Fruit fly (Drosophila melanogaster) whole organism, embryonic: ENCODE results near the gene dati.

Experiments used
- Ada2b ChIP-seq: fragments of 200-800 bp; sonication (Bioruptor generic); IDR thresholded peaks from 2 replicates; pipeline ENCODE4 v1.3.6; 2022; ENCODE audit warnings: missing biosample characterization, missing genetic modification characterization
- Atf6 ChIP-seq: fragments of 200-800 bp; sonication (Bioruptor generic); IDR thresholded peaks from 2 replicates; pipeline ENCODE4 v1.3.6; 2022; ENCODE audit warnings: missing biosample characterization, missing genetic modification characterization
- CG10366 ChIP-seq: fragments of 200-800 bp; sonication (Bioruptor generic); IDR thresholded peaks from 2 replicates; pipeline ENCODE4 v1.3.6; 2022; ENCODE audit warnings: missing biosample characterization, missing genetic modification characterization
- CG10462 ChIP-seq: fragments of 200-800 bp; sonication (Bioruptor generic); optimal IDR thresholded peaks from 2 replicates; lab custom pipeline; 2016; ENCODE audit warnings: missing biosample characterization, missing genetic modification characterization
- CG11696 ChIP-seq: fragments of 200-800 bp; sonication (Bioruptor generic); IDR thresholded peaks from 2 replicates; pipeline ENCODE4 v1.3.6; 2022; ENCODE audit warnings: missing biosample characterization, missing genetic modification characterization
- CG12769 ChIP-seq: fragments of 200-800 bp; sonication (Bioruptor generic); optimal IDR thresholded peaks from 2 replicates; lab custom pipeline; 2019; ENCODE audit warnings: missing biosample characterization, mild to moderate bottlenecking, missing genetic modification characterization, moderate library complexity
- CG13624 ChIP-seq: fragments of 200-800 bp; sonication (Bioruptor generic); optimal IDR thresholded peaks from 2 replicates; lab custom pipeline; 2016; ENCODE audit warnings: missing biosample characterization, missing genetic modification characterization
- CG14441 ChIP-seq: fragments of 200-800 bp; sonication (Bioruptor generic); IDR thresholded peaks from 2 replicates; pipeline ENCODE4 v1.3.6; 2022; ENCODE audit warnings: missing biosample characterization, missing genetic modification characterization
- CG1603 ChIP-seq: fragments of 200-800 bp; sonication (Bioruptor generic); optimal IDR thresholded peaks from 2 replicates; lab custom pipeline; 2019; ENCODE audit warnings: missing biosample characterization, mild to moderate bottlenecking, missing genetic modification characterization, moderate library complexity
- CG1647 ChIP-seq: fragments of 200-800 bp; sonication (Bioruptor generic); optimal IDR thresholded peaks from 3 replicates; lab custom pipeline; 2016; ENCODE audit warnings: missing biosample characterization, missing genetic modification characterization
- CG17612 ChIP-seq: fragments of 200-800 bp; sonication (Bioruptor generic); IDR thresholded peaks from 2 replicates; pipeline ENCODE4 v1.3.6; 2022; ENCODE audit warnings: missing biosample characterization, missing genetic modification characterization
- CG2120 ChIP-seq: fragments of 200-800 bp; sonication (Bioruptor generic); optimal IDR thresholded peaks from 3 replicates; lab custom pipeline; 2016; ENCODE audit warnings: missing biosample characterization, missing genetic modification characterization
- CG2199 ChIP-seq: fragments of 200-800 bp; sonication (Bioruptor generic); IDR thresholded peaks from 3 replicates; pipeline ENCODE4 v1.3.6; 2022; ENCODE audit warnings: missing biosample characterization, missing genetic modification characterization
- CG31365 ChIP-seq: fragments of 200-800 bp; sonication (Bioruptor generic); optimal IDR thresholded peaks from 2 replicates; lab custom pipeline; 2018; ENCODE audit warnings: missing biosample characterization, mild to moderate bottlenecking, missing genetic modification characterization
- CG3847 ChIP-seq: fragments of 200-800 bp; sonication (Bioruptor generic); IDR thresholded peaks from 2 replicates; pipeline ENCODE4 v1.3.6; 2022; ENCODE audit warnings: missing biosample characterization, missing genetic modification characterization
- CG6254 ChIP-seq: fragments of 200-800 bp; sonication (Bioruptor generic); optimal IDR thresholded peaks from 3 replicates; lab custom pipeline; 2017; ENCODE audit warnings: mild to moderate bottlenecking, missing biosample characterization, missing genetic modification reagents, missing genetic modification characterization
- CG7271 ChIP-seq: fragments of 200-800 bp; sonication (Bioruptor generic); optimal IDR thresholded peaks from 2 replicates; lab custom pipeline; 2018; ENCODE audit warnings: missing biosample characterization, mild to moderate bottlenecking, missing genetic modification characterization, moderate library complexity
- CG8478 ChIP-seq: fragments of >200 bp; optimal IDR thresholded peaks from 2 replicates; lab custom pipeline; 2018
- CG9727 ChIP-seq: fragments of 200-800 bp; sonication (Bioruptor generic); optimal IDR thresholded peaks from 3 replicates; lab custom pipeline; 2017; ENCODE audit warnings: missing biosample characterization, mild to moderate bottlenecking, missing genetic modification characterization
- CTCF ChIP-seq: fragments of 200-800 bp; sonication (Bioruptor generic); optimal IDR thresholded peaks from 2 replicates; lab custom pipeline; 2017; ENCODE audit warnings: missing biosample characterization, mild to moderate bottlenecking, missing genetic modification characterization, moderate library complexity
- D ChIP-seq, 2 experiments: fragments of 200-800 bp in 1 of 2; fragments of >200 bp in 1 of 2; sonication (Bioruptor generic) in 1 of 2; optimal IDR thresholded peaks; 2 replicates in 1 of 2; 3 replicates in 1 of 2; lab custom pipeline; 2017; ENCODE audit warnings: mild to moderate bottlenecking in 1 of 2, missing biosample characterization in 1 of 2, missing genetic modification characterization in 1 of 2, missing genetic modification reagents in 1 of 2
- D19A ChIP-seq: fragments of 200-800 bp; optimal IDR thresholded peaks from 3 replicates; lab custom pipeline; 2019; ENCODE audit warnings: missing biosample characterization, mild to moderate bottlenecking, missing genetic modification characterization, moderate library complexity
- Dll ChIP-seq: fragments of 200-800 bp; sonication (Bioruptor generic); IDR thresholded peaks from 4 replicates; pipeline ENCODE4 v1.3.6; 2022; ENCODE audit warnings: missing biosample characterization, missing genetic modification characterization; ENCODE audit not compliant: partially characterized antibody
- Ets65A ChIP-seq: fragments of 200-800 bp; sonication (Bioruptor generic); peaks from one replicate; lab custom pipeline; 2016; ENCODE audit warnings: missing biosample characterization, missing genetic modification characterization
- Med ChIP-seq: fragments of 200-800 bp; sonication (Bioruptor generic); peaks from one replicate; lab custom pipeline; 2016; ENCODE audit warnings: missing biosample characterization, missing genetic modification characterization, mild to moderate bottlenecking, inconsistent platforms, moderate library complexity
- Nf-YB ChIP-seq: fragments of 200-800 bp; sonication (Bioruptor generic); optimal IDR thresholded peaks from 3 replicates; lab custom pipeline; 2019; ENCODE audit warnings: missing biosample characterization, mild to moderate bottlenecking, missing genetic modification characterization, moderate library complexity
- Nf-YC ChIP-seq: fragments of 200-800 bp; optimal IDR thresholded peaks from 3 replicates; lab custom pipeline; 2019; ENCODE audit warnings: missing biosample characterization, mild to moderate bottlenecking, missing genetic modification characterization, moderate library complexity
- Optix ChIP-seq: fragments of 200-800 bp; sonication (Bioruptor generic); IDR thresholded peaks from 3 replicates; pipeline ENCODE4 v1.3.6; 2022; ENCODE audit warnings: missing biosample characterization, missing genetic modification characterization
- Stat92E ChIP-seq, 3 experiments: fragments of >200 bp in 2 of 3; fragments of 200-800 bp in 1 of 3; sonication (Bioruptor generic) in 1 of 3; optimal IDR thresholded peaks; 2 replicates each; lab custom pipeline; 2017 to 2019; ENCODE audit warnings: missing biosample characterization in 3 of 3, missing genetic modification characterization in 3 of 3, mild to moderate bottlenecking in 1 of 3, moderate library complexity in 1 of 3
- Trl ChIP-seq, 3 experiments: fragments of >200 bp in 2 of 3; fragments of 200-800 bp in 1 of 3; sonication (Bioruptor generic) in 1 of 3; optimal IDR thresholded peaks; 2 replicates in 1 of 3; 3 replicates in 2 of 3; lab custom pipeline; 2016 to 2017; ENCODE audit warnings: missing biosample characterization in 1 of 3, missing genetic modification characterization in 1 of 3
- Usf ChIP-seq: fragments of 200-800 bp; sonication (Bioruptor generic); optimal IDR thresholded peaks from 2 replicates; lab custom pipeline; 2017; ENCODE audit warnings: missing genotype, missing biosample characterization, missing genetic modification characterization
- ac ChIP-seq: fragments of 200-800 bp; sonication (Bioruptor generic); optimal IDR thresholded peaks from 3 replicates; lab custom pipeline; 2017; ENCODE audit warnings: missing biosample characterization, mild to moderate bottlenecking, missing genetic modification characterization
- ato ChIP-seq: fragments of 200-800 bp; sonication (Bioruptor generic); IDR thresholded peaks from 2 replicates; pipeline ENCODE4 v1.3.6; 2022; ENCODE audit warnings: missing biosample characterization, missing genetic modification characterization; ENCODE audit not compliant: partially characterized antibody
- bcd ChIP-seq: fragments of 200-800 bp; sonication (Bioruptor generic); optimal IDR thresholded peaks from 2 replicates; lab custom pipeline; 2017; ENCODE audit warnings: missing biosample characterization, mild to moderate bottlenecking, missing genetic modification characterization
- chinmo ChIP-seq: fragments of 200-800 bp; sonication (Bioruptor generic); IDR thresholded peaks from 4 replicates; pipeline ENCODE4 v1.3.6; 2022; ENCODE audit warnings: missing biosample characterization, missing genetic modification characterization; ENCODE audit not compliant: partially characterized antibody
- crc ChIP-seq: fragments of 200-800 bp; sonication (Bioruptor generic); optimal IDR thresholded peaks from 2 replicates; lab custom pipeline; 2016; ENCODE audit warnings: missing biosample characterization, missing genetic modification characterization
- croc ChIP-seq: fragments of 200-800 bp; sonication (Bioruptor generic); conservative IDR thresholded peaks from 3 replicates; pipeline ENCODE4 v1.3.6; 2022; ENCODE audit warnings: missing biosample characterization, missing genetic modification characterization
- crol ChIP-seq: fragments of 200-800 bp; sonication (Bioruptor generic); IDR thresholded peaks from 2 replicates; pipeline ENCODE4 v1.3.6; 2022; ENCODE audit warnings: missing biosample characterization, missing genetic modification characterization
- dati ChIP-seq: fragments of 200-800 bp; sonication (Bioruptor generic); IDR thresholded peaks from 2 replicates; pipeline ENCODE4 v1.3.6; 2022; ENCODE audit warnings: missing biosample characterization, missing genetic modification characterization
- h ChIP-seq: fragments of >200 bp; optimal IDR thresholded peaks from 2 replicates; lab custom pipeline; 2017
- ind ChIP-seq: fragments of 200-800 bp; sonication (Bioruptor generic); optimal IDR thresholded peaks from 3 replicates; lab custom pipeline; 2016; ENCODE audit warnings: missing biosample characterization, missing genetic modification characterization
- jing ChIP-seq: fragments of 200-800 bp; sonication (Bioruptor generic); optimal IDR thresholded peaks from 2 replicates; lab custom pipeline; 2018; ENCODE audit warnings: missing biosample characterization, mild to moderate bottlenecking, missing genetic modification characterization
- org-1 ChIP-seq: fragments of 200-800 bp; sonication (Bioruptor generic); optimal IDR thresholded peaks from 2 replicates; lab custom pipeline; 2017; ENCODE audit warnings: missing biosample characterization, missing genetic modification characterization
- pros ChIP-seq: fragments of 200-800 bp; sonication (Bioruptor generic); optimal IDR thresholded peaks from 3 replicates; lab custom pipeline; 2019; ENCODE audit warnings: missing biosample characterization, mild to moderate bottlenecking, missing genetic modification characterization, moderate library complexity
- salm ChIP-seq: fragments of 200-800 bp; sonication (Bioruptor generic); optimal IDR thresholded peaks from 2 replicates; lab custom pipeline; 2018; ENCODE audit warnings: missing biosample characterization, mild to moderate bottlenecking, missing genetic modification characterization
- shn ChIP-seq: fragments of 200-800 bp; sonication (Bioruptor generic); optimal IDR thresholded peaks from 3 replicates; lab custom pipeline; 2016; ENCODE audit warnings: missing biosample characterization, missing genetic modification characterization
- tll ChIP-seq, 2 experiments: fragments of 200-800 bp in 1 of 2; fragments of >200 bp in 1 of 2; sonication (Bioruptor generic) in 1 of 2; optimal IDR thresholded peaks; 2 replicates each; lab custom pipeline; 2017 to 2019; ENCODE audit warnings: missing biosample characterization in 2 of 2, missing genetic modification characterization in 2 of 2, mild to moderate bottlenecking in 1 of 2, moderate library complexity in 1 of 2

Gene dati

dm6 chr4:385227-385795, 10.1 kb downstream of the dati start (continued):
- no peak for TF ChIP-seq CG3847 (GFP tag; lab: Robert Waterston, UW)
- no peak for TF ChIP-seq salm (tag; lab: Kevin White, UChicago)
- no peak for TF ChIP-seq org-1 (GFP tag; lab: Kevin White, UChicago)
- peak; percentile 88 for TF ChIP-seq pros
- TF ChIP-seq CG14441 (GFP tag; lab: Robert Waterston, UW): no peak
- TF ChIP-seq crol (GFP tag; lab: Robert Waterston, UW): peak; percentile 51; the same call in 1 of the 2 replicates
- TF ChIP-seq Dll (GFP tag; lab: Robert Waterston, UW): 0 out of 4 replicates have a peak, but pooled peaks have one; percentile 17
- peak; percentile 89 for TF ChIP-seq Nf-YC (tag; lab: Kevin White, UChicago)
- TF ChIP-seq CG1647 (GFP tag; lab: Kevin White, UChicago): no peak
- peak in 1 of 2 experiments; percentile 12 for TF ChIP-seq Trl (optimal IDR thresholded peaks at IDR 0.05; lab: Kevin White, UChicago)
- TF ChIP-seq Trl (GFP tag; optimal IDR thresholded peaks at IDR 0.05; lab: Kevin White, UChicago): no peak
- TF ChIP-seq CG10366 (GFP tag; lab: Robert Waterston, UW): no peak
- no peak for TF ChIP-seq D (optimal IDR thresholded peaks at IDR 0.05; lab: Kevin White, UChicago)
- no peak for TF ChIP-seq D (GFP tag; optimal IDR thresholded peaks at IDR 0.05; lab: Kevin White, UChicago)
- no peak for TF ChIP-seq dati (GFP tag; lab: Robert Waterston, UW)
- TF ChIP-seq shn (GFP tag; lab: Kevin White, UChicago): no peak
- no peak for TF ChIP-seq ac (GFP tag; lab: Kevin White, UChicago)
- no peak for TF ChIP-seq CG9727 (GFP tag; lab: Kevin White, UChicago)

DNA sequence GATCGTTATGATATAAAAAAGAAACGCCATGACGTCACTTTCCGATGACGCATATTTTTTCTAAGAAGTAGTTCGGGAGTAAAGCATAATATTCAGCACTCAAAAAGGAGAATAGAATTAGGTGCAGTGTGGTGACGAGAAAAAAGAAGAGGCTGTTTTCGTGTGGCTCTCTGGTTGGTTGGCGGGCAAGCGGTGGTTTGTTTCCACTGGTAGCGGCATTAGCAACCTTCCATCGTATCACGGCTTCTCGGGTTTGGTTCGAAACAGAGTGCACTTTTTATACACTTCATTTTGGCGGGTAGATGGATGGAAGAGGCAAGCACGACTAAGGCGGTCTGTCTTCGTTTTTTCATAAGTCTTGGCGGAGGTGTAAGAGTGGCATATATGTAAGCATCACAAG, 10.9 kb downstream of the dati start:
- TF ChIP-seq Nf-YC (tag; lab: Kevin White, UChicago): peak; percentile 36
- peak; percentile 83; the same call in 1 of the 3 replicates for TF ChIP-seq CG2199
- peak; percentile 57 for TF ChIP-seq Ets65A (GFP tag; lab: Kevin White, UChicago)
- peak in 1 of 3 experiments; percentile 15 for TF ChIP-seq Stat92E (GFP tag; optimal IDR thresholded peaks at IDR 0.05; lab: Kevin White, UChicago)
- TF ChIP-seq Nf-YB (GFP tag; lab: Kevin White, UChicago): peak; percentile 91
- TF ChIP-seq h: no peak
- no peak for TF ChIP-seq bcd
- peak; percentile 47 for TF ChIP-seq D19A (tag; lab: Kevin White, UChicago)

dm6 chr4:380462-380861, 14.9 kb downstream of the dati start:
- TF ChIP-seq CG7271: no peak
- no peak for TF ChIP-seq CG17612 (GFP tag; lab: Robert Waterston, UW)
- TF ChIP-seq CTCF (GFP tag; lab: Kevin White, UChicago): no peak
- no peak for TF ChIP-seq CG10462 (GFP tag; lab: Kevin White, UChicago)
- no peak for TF ChIP-seq CG11696 (GFP tag; lab: Robert Waterston, UW)
- peak; percentile 73; the same call in 1 of the 4 replicates for TF ChIP-seq chinmo (GFP tag; lab: Robert Waterston, UW)
- TF ChIP-seq tll (GFP tag; optimal IDR thresholded peaks at IDR 0.05; lab: Kevin White, UChicago): peak in 1 of 2 experiments; percentile 3
- no peak for TF ChIP-seq jing (GFP tag; lab: Kevin White, UChicago)
- TF ChIP-seq ind (GFP tag; lab: Kevin White, UChicago): no peak
- TF ChIP-seq ac (GFP tag; lab: Kevin White, UChicago): no peak
- no peak for TF ChIP-seq CG2120
- no peak for TF ChIP-seq ato (GFP tag; lab: Robert Waterston, UW)
- no peak for TF ChIP-seq CG8478 (lab: Kevin White, UChicago)
- TF ChIP-seq CG6254 (GFP tag; lab: Kevin White, UChicago): no peak
- TF ChIP-seq CG31365 (tag; lab: Kevin White, UChicago): no peak
- no peak for TF ChIP-seq Ada2b (GFP tag; lab: Robert Waterston, UW)
- TF ChIP-seq Usf (GFP tag; lab: Kevin White, UChicago): no peak
- no peak for TF ChIP-seq Optix (GFP tag; lab: Robert Waterston, UW)
- no peak for TF ChIP-seq crc (GFP tag; lab: Kevin White, UChicago)
- TF ChIP-seq CG1603 (tag; lab: Kevin White, UChicago): no peak
- no peak for TF ChIP-seq CG13624 (GFP tag; lab: Kevin White, UChicago)
- TF ChIP-seq CG12769: peak; percentile 58
- no peak for TF ChIP-seq croc (GFP tag; lab: Robert Waterston, UW)
- TF ChIP-seq Med: peak; percentile 72
- 0 out of 4 replicates have a peak, but pooled peaks have one; percentile 20 for TF ChIP-seq Dll (GFP tag; lab: Robert Waterston, UW)
- TF ChIP-seq Atf6: no peak
